In genomic region chr2L:5050825-5051224, dm6 we compare ENCODE assay signal across 2 fruit fly cellular contexts.
TF ChIP-seq lines count a peak whose summit lies in the region.

Gene CG9121 (minus strand): TSS chr2L:5051062.

- no peak for TF ChIP-seq CTCF in whole organism, embryonic (GFP tag; optimal IDR thresholded peaks at IDR 0.05; lab: Kevin White, UChicago)

TF ChIP-seq in whole organism, embryonic, 481 proteins besides CTCF, POLR2A, EP300 and RAD21:
- TF ChIP-seq seq (GFP tag; IDR thresholded peaks at IDR 0.05; lab: Robert Waterston, UW) (peak; percentile 64; the same call in 1 of the 2 replicates), PHDP (tag; optimal IDR thresholded peaks at IDR 0.05; lab: Kevin White, UChicago) (no peak), MESR4 (GFP tag; optimal IDR thresholded peaks at IDR 0.05; lab: Kevin White, UChicago) (peak; percentile 47), Ravus (GFP tag; IDR thresholded peaks at IDR 0.05; lab: Robert Waterston, UW) (no peak), CG3995 (GFP tag; optimal IDR thresholded peaks at IDR 0.05; lab: Kevin White, UChicago) (no peak), CG13424 (tag; optimal IDR thresholded peaks at IDR 0.05; lab: Kevin White, UChicago) (no peak), dimm (GFP tag; IDR thresholded peaks at IDR 0.05; lab: Robert Waterston, UW) (no peak), CG16779 (GFP tag; IDR thresholded peaks at IDR 0.05; lab: Robert Waterston, UW) (no peak), Dref (GFP tag; IDR thresholded peaks at IDR 0.05; lab: Robert Waterston, UW) (no peak), chinmo (GFP tag; IDR thresholded peaks at IDR 0.05; lab: Robert Waterston, UW; ENCODE audit: partially characterized antibody) (peak; percentile 71; the same call in 1 of the 4 replicates), ewg (GFP tag; optimal IDR thresholded peaks at IDR 0.05; lab: Kevin White, UChicago) (peak; percentile 91), croc (GFP tag; conservative IDR thresholded peaks at IDR 0.05; lab: Robert Waterston, UW) (no peak), gce (GFP tag; IDR thresholded peaks at IDR 0.05; lab: Robert Waterston, UW) (no peak), CHES-1-like (GFP tag; optimal IDR thresholded peaks at IDR 0.05; lab: Kevin White, UChicago) (no peak), Med (GFP tag; lab: Kevin White, UChicago) (peak; percentile 9), sens (GFP tag; lab: Kevin White, UChicago) (peak; percentile 12), CG10959 (GFP tag; IDR thresholded peaks at IDR 0.05; lab: Robert Waterston, UW) (no peak), nerfin-1 (tag; optimal IDR thresholded peaks at IDR 0.05; lab: Kevin White, UChicago) (no peak), crp (GFP tag; optimal IDR thresholded peaks at IDR 0.05; lab: Kevin White, UChicago) (peak in 1 of 2 experiments; percentile 48), insv (GFP tag; optimal IDR thresholded peaks at IDR 0.05; lab: Kevin White, UChicago) (no peak), abd-A (tag; optimal IDR thresholded peaks at IDR 0.05; lab: Kevin White, UChicago) (peak; percentile 67), CG17361 (GFP tag; IDR thresholded peaks at IDR 0.05; lab: Robert Waterston, UW) (no peak), CG12744 (GFP tag; optimal IDR thresholded peaks at IDR 0.05; lab: Kevin White, UChicago) (no peak), Gsc (GFP tag; IDR thresholded peaks at IDR 0.05; lab: Robert Waterston, UW) (no peak), CG16813 (GFP tag; IDR thresholded peaks at IDR 0.05; lab: Robert Waterston, UW; ENCODE audit: partially characterized antibody) (no peak), cato (GFP tag; optimal IDR thresholded peaks at IDR 0.05; lab: Kevin White, UChicago; ENCODE audit: borderline replicate concordance) (no peak), pzg (GFP tag; optimal IDR thresholded peaks at IDR 0.05; lab: Kevin White, UChicago) (peak; percentile 7), CG9215 (GFP tag; IDR thresholded peaks at IDR 0.05; lab: Robert Waterston, UW) (no peak)
TF ChIP-seq in whole organism, embryonic: peak in this region for 9.

TF ChIP-seq in whole organism, prepupa, 60 proteins besides CTCF, POLR2A, EP300 and RAD21:
- no peak for TF ChIP-seq Sox14 (GFP tag; optimal IDR thresholded peaks at IDR 0.05; lab: Kevin White, UChicago)
- TF ChIP-seq Eip78C (GFP tag; lab: Kevin White, UChicago) = peak; percentile 8
TF ChIP-seq in whole organism, prepupa: peak in this region for 1.
